Worm (Caenorhabditis elegans): ENCODE data around the gene dhrs-4.

dhrs-4 gene

ce11 chrV:12964076-12964475 is 41.7 kb downstream of the dhrs-4 start, which contains the start of gene srd-35 (continued):
- TF ChIP-seq Y53F4B.3 (GFP tag; IDR thresholded peaks at IDR 0.05), result no peak
- TF ChIP-seq dox-1 (GFP tag; IDR thresholded peaks at IDR 0.05), result no peak
- TF ChIP-seq sea-2 (GFP tag; IDR thresholded peaks at IDR 0.05), result no peak
- TF ChIP-seq madf-3 (GFP tag; IDR thresholded peaks at IDR 0.05), result no peak

DNA sequence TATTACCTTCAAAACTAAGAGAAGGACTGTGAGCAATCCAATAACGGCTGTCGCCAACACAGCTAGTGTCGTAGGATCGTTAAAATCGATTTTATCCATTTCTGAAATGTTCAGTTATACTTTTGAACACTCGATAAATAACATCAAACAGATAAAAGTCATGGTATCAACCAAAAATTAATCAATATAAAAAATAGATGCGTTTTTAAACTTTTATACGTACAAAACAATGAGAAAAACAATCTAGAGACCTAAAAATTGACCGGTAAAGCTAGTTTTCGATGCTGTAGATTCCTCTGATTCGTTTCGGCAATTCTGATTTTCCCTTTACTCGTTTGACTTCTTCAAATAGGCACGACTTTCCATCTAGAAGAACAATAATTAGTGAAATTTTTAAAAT is 44.7 kb downstream of the dhrs-4 start, which contains the start of gene R186.3:
TSS of gene R186.3 (minus strand) at position 101 of the 400 bp plus-strand sequence.
- TF ChIP-seq F49E8.2 (tag; optimal IDR thresholded peaks at IDR 0.05; ENCODE audit: insufficient read depth) (no peak), gei-17 (GFP tag; optimal IDR thresholded peaks at IDR 0.05) (no peak), madf-6 (GFP tag; IDR thresholded peaks at IDR 0.05) (no peak), mel-28 (tag; optimal IDR thresholded peaks at IDR 0.05; ENCODE audit: borderline replicate concordance) (no peak), K11D2.4 (GFP tag; IDR thresholded peaks at IDR 0.05) (no peak), F57C9.4 (tag; optimal IDR thresholded peaks at IDR 0.05) (no peak), ceh-91 (GFP tag; IDR thresholded peaks at IDR 0.05) (no peak), Y79H2A.3 (GFP tag; conservative IDR thresholded peaks at IDR 0.05) (no peak), ceh-79 (tag; optimal IDR thresholded peaks at IDR 0.05) (no peak), atf-7 (tag; optimal IDR thresholded peaks at IDR 0.05) (no peak), nhr-120 (GFP tag; IDR thresholded peaks at IDR 0.05) (no peak), F57A8.1 (GFP tag; optimal IDR thresholded peaks at IDR 0.05) (no peak), F33H1.4 (GFP tag; IDR thresholded peaks at IDR 0.05) (no peak), hlh-26 (GFP tag; conservative IDR thresholded peaks at IDR 0.05) (no peak), F39B2.1 (GFP tag; IDR thresholded peaks at IDR 0.05) (no peak), F55B11.4 (tag; optimal IDR thresholded peaks at IDR 0.05; ENCODE audit: borderline replicate concordance, insufficient read depth) (no peak), mcd-1 (GFP tag; IDR thresholded peaks at IDR 0.05) (no peak)

DNA sequence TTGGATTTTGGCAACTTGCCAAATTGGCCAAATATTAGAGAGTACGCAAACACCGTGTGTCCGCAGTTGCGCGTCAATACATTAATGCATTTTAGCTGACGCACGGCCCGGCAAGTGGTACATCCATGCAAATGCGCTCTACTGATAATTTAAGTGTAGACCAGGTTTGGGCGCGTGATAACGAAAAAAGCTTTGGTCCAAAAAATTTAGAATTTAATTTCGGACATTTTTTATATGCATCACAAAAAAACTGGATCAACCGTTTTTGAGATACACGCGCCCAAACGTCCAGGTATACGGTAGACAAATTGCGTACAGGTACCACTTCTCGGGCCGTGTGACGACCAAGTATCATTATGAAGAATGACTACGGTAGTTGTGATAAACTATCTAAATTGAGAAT is 45.5 kb downstream of the dhrs-4 start, which contains the start of gene R186.8:
TSS of gene R186.8 (minus strand) at position 58 of the 403 bp plus-strand sequence.
- TF ChIP-seq ztf-18 (tag; optimal IDR thresholded peaks at IDR 0.05) (peak; percentile 72), madf-8 (GFP tag; conservative IDR thresholded peaks at IDR 0.05) (peak; percentile 28; the same call in 1 of the 2 replicates), attf-6 (GFP tag; IDR thresholded peaks at IDR 0.05) (peak; percentile 29; the same call in 1 of the 2 replicates), egl-18 (GFP tag; IDR thresholded peaks at IDR 0.05) (0 out of 2 replicates have a peak, but pooled peaks have one; percentile 56), ceh-27 (GFP tag; optimal IDR thresholded peaks at IDR 0.05) (peak; percentile 40), tlf-1 (GFP tag; optimal IDR thresholded peaks at IDR 0.05) (peak; percentile 57), attf-3 (GFP tag; conservative IDR thresholded peaks at IDR 0.05) (peak; percentile 88), Y53G8AR.9 (GFP tag; conservative IDR thresholded peaks at IDR 0.05) (peak; percentile 70), hmg-1.2 (GFP tag; IDR thresholded peaks at IDR 0.05) (peak; percentile 92), ceh-91 (GFP tag; IDR thresholded peaks at IDR 0.05) (peak; percentile 89), somi-1 (GFP tag; optimal IDR thresholded peaks at IDR 0.05) (peak; percentile 63), K11D2.4 (GFP tag; IDR thresholded peaks at IDR 0.05) (peak; percentile 91), egrh-3 (GFP tag; IDR thresholded peaks at IDR 0.05) (peak; percentile 57; the same call in 1 of the 2 replicates), B0261.1 (tag; optimal IDR thresholded peaks at IDR 0.05) (peak; percentile 8), cebp-1 (GFP tag; IDR thresholded peaks at IDR 0.05) (peak; percentile 57; the same call in 1 of the 2 replicates), cebp-1 (tag; optimal IDR thresholded peaks at IDR 0.05) (peak; percentile 58), ztf-26 (tag; optimal IDR thresholded peaks at IDR 0.05) (peak; percentile 71), Y67H2A.10 (GFP tag; conservative IDR thresholded peaks at IDR 0.05) (peak; percentile 68; the same call in 1 of the 2 replicates), mcd-1 (GFP tag; IDR thresholded peaks at IDR 0.05) (peak; percentile 98), lin-26 (GFP tag; IDR thresholded peaks at IDR 0.05) (peak; percentile 68; the same call in 1 of the 2 replicates), lsl-1 (GFP tag; optimal IDR thresholded peaks at IDR 0.05) (peak; percentile 76), B0019.2 (GFP tag; conservative IDR thresholded peaks at IDR 0.05) (peak; percentile 63; the same call in 1 of the 2 replicates), attf-5 (GFP tag; optimal IDR thresholded peaks at IDR 0.05) (peak; percentile 92), ceh-100 (GFP tag; IDR thresholded peaks at IDR 0.05) (peak; percentile 72), madf-3 (GFP tag; IDR thresholded peaks at IDR 0.05) (peak; percentile 78; the same call in 1 of the 2 replicates), lin-54 (GFP tag; optimal IDR thresholded peaks at IDR 0.05) (peak; percentile 66), K12H6.12 (tag; optimal IDR thresholded peaks at IDR 0.05) (peak; percentile 67), nhr-80 (tag; optimal IDR thresholded peaks at IDR 0.05) (peak; percentile 68), dpl-1 (GFP tag; optimal IDR thresholded peaks at IDR 0.05) (peak; percentile 19)
